Fruit fly (Drosophila melanogaster): ENCODE results near the gene CG14304.

CG14304 gene

DNA sequence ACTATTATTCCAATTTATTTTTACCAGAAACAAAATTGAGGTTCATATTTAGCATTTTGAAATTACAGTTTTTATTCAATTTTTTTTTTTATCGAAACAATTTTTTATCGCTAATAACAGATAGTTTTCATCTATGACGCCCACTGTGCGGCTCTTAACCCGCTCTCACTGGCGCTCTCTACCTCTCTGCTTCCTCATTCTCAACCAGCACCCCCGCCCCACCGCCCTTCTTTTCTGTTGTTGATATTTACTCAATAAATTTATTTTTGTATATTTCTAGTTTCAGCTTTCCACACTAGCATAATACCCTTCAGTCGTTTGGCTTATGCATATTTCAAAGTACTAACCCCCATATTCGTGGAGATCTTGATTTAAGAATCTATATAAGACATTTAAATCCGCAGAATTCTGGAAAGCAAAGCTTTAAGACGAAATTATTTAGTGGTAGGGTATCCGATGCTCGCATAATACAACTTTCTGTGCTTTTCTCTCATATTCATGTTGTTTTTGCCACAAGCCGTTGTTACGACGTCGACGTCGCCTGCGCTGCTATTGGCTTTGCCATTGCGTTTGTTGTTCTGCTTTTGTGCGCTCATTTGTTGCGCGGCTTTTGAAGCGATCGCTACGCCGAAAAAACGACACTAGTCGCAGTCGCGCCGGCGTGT lies 37.1 kb downstream of the CG14304 start (continued):
- TF ChIP-seq ewg (GFP tag; optimal IDR thresholded peaks at IDR 0.05) (peak; percentile 96), kay (GFP tag; optimal IDR thresholded peaks at IDR 0.05) (peak; percentile 95), Tbp (GFP tag; optimal IDR thresholded peaks at IDR 0.05) (no peak), CG11085 (GFP tag; IDR thresholded peaks at IDR 0.05) (peak; percentile 91), eyg (GFP tag; optimal IDR thresholded peaks at IDR 0.05) (peak; percentile 92), D (optimal IDR thresholded peaks at IDR 0.05) (no peak), D (GFP tag; optimal IDR thresholded peaks at IDR 0.05) (peak; percentile 98), CG30020 (tag; optimal IDR thresholded peaks at IDR 0.05) (peak; percentile 86), cg (GFP tag; optimal IDR thresholded peaks at IDR 0.05) (no peak), sens-2 (GFP tag; IDR thresholded peaks at IDR 0.05) (peak; percentile 83; the same call in 1 of the 2 replicates), CG13424 (tag; optimal IDR thresholded peaks at IDR 0.05) (peak; percentile 97), Pdp1 (GFP tag; optimal IDR thresholded peaks at IDR 0.05) (peak; percentile 97), ato (GFP tag; IDR thresholded peaks at IDR 0.05; ENCODE audit: partially characterized antibody) (no peak), CG10431 (GFP tag; optimal IDR thresholded peaks at IDR 0.05) (peak; percentile 96), C15 (GFP tag; IDR thresholded peaks at IDR 0.05) (peak; percentile 87), BEAF-32 (GFP tag; optimal IDR thresholded peaks at IDR 0.05) (peak; percentile 9), CG3847 (GFP tag; IDR thresholded peaks at IDR 0.05) (peak; percentile 95), stc (GFP tag; IDR thresholded peaks at IDR 0.05) (peak; percentile 89), pros (GFP tag; optimal IDR thresholded peaks at IDR 0.05) (peak; percentile 69), Side (GFP tag; optimal IDR thresholded peaks at IDR 0.05) (peak; percentile 94), CG16815 (GFP tag; optimal IDR thresholded peaks at IDR 0.05) (peak; percentile 93), Sry-β (GFP tag; optimal IDR thresholded peaks at IDR 0.05) (peak; percentile 77), CG10959 (GFP tag; IDR thresholded peaks at IDR 0.05) (peak; percentile 91), Deaf1 (tag; optimal IDR thresholded peaks at IDR 0.05) (peak; percentile 85), B-H2 (GFP tag; optimal IDR thresholded peaks at IDR 0.05) (peak; percentile 91), CG13624 (GFP tag; optimal IDR thresholded peaks at IDR 0.05) (peak; percentile 97), CG17328 (GFP tag; IDR thresholded peaks at IDR 0.05) (peak; percentile 93), CG2199 (GFP tag; IDR thresholded peaks at IDR 0.05) (peak; percentile 74), psq (GFP tag; optimal IDR thresholded peaks at IDR 0.05) (peak; percentile 95), Max (GFP tag; optimal IDR thresholded peaks at IDR 0.05) (peak; percentile 97), CG8924 (tag; optimal IDR thresholded peaks at IDR 0.05) (peak; percentile 99), ftz-f1 (GFP tag; optimal IDR thresholded peaks at IDR 0.05) (peak; percentile 75), ara (GFP tag; IDR thresholded peaks at IDR 0.05) (peak; percentile 95), Abd-B (GFP tag; optimal IDR thresholded peaks at IDR 0.05) (peak; percentile 97), odd (GFP tag; optimal IDR thresholded peaks at IDR 0.05) (peak; percentile 96), kah (GFP tag; optimal IDR thresholded peaks at IDR 0.05) (peak; percentile 90), CG6854 (GFP tag; optimal IDR thresholded peaks at IDR 0.05) (peak; percentile 93), Mes4 (GFP tag; optimal IDR thresholded peaks at IDR 0.05) (peak; percentile 95), vfl (GFP tag; optimal IDR thresholded peaks at IDR 0.05) (peak; percentile 96), CG17829 (tag; optimal IDR thresholded peaks at IDR 0.05) (peak; percentile 98)

DNA sequence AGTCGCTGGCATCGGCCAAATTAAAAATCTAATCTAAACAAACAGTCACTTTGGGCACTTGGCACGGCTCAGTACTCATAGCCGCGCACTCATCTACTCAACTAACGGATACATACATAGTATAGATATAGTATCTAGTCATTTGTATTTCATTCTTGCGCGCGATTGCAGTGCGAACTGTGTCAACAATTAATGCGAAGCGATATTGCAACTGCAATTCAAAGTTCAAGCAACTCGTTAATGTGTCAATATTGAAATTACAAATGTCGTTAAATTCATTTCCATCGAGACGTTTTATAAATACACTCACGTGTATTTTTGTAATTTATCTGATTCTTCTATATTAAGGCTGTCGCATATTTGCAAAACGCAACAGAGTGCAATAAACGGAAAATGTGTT lies 38.9 kb downstream of the CG14304 start:
- TF ChIP-seq lbe (GFP tag; optimal IDR thresholded peaks at IDR 0.05) (peak; percentile 12), sens (GFP tag) (peak; percentile 39), CG15479 (GFP tag; optimal IDR thresholded peaks at IDR 0.05) (peak; percentile 1), CrebB (tag; optimal IDR thresholded peaks at IDR 0.05) (no peak), Med (GFP tag) (peak; percentile 23)
